Worm (Caenorhabditis elegans): ENCODE results near the gene ZK892.5.

Gene ZK892.5

DNA sequence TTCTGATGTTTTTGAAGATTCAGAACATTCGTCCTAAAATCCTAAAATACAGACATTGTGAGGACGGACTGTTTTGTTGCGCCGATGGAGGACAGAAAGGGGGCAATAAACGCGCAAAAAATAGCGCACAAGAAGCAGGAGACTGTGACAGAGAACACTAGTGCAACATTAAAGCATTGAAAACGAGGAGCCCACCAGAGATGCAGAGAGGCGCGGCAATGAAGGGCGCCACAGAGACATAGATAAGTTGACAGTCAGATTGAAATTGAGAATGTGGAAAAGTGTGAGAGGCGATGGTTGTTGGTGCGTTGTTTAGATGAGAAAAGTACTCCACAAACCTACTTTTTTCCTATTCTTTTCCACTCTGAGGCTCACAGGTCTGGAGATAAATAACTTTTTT, 33.0 kb upstream of the ZK892.5 start, which contains the start of gene aakg-5 (continued):
- TF ChIP-seq nhr-11 (tag; optimal IDR thresholded peaks at IDR 0.05) (peak; percentile 96), ceh-20 (GFP tag; IDR thresholded peaks at IDR 0.05) (peak; percentile 48; the same call in 1 of the 2 replicates), ama-1 (optimal IDR thresholded peaks at IDR 0.05) (no peak), ces-1 (GFP tag; optimal IDR thresholded peaks at IDR 0.05) (no peak), ztf-11 (tag; optimal IDR thresholded peaks at IDR 0.05) (no peak), spr-1 (tag; optimal IDR thresholded peaks at IDR 0.05) (peak; percentile 19), nhr-237 (tag; optimal IDR thresholded peaks at IDR 0.05) (no peak), dve-1 (tag; optimal IDR thresholded peaks at IDR 0.05; ENCODE audit: insufficient read depth) (peak; percentile 93), jun-1 (tag; optimal IDR thresholded peaks at IDR 0.05) (no peak), T20F7.1 (GFP tag; optimal IDR thresholded peaks at IDR 0.05) (peak; percentile 4), lin-1 (GFP tag; IDR thresholded peaks at IDR 0.05) (peak; percentile 71), pha-4 (GFP tag; IDR thresholded peaks at IDR 0.05) (peak; percentile 76), pha-4 (tag; optimal IDR thresholded peaks at IDR 0.05) (peak; percentile 80), lir-3 (tag; optimal IDR thresholded peaks at IDR 0.05) (no peak), lsy-2 (tag; optimal IDR thresholded peaks at IDR 0.05) (peak; percentile 25 to 82), nhr-76 (tag; optimal IDR thresholded peaks at IDR 0.05) (no peak), mdl-1 (tag; optimal IDR thresholded peaks at IDR 0.05) (peak; percentile 5 to 79), dmd-6 (GFP tag; IDR thresholded peaks at IDR 0.05) (peak; percentile 91), vab-7 (GFP tag; IDR thresholded peaks at IDR 0.05) (no peak), nhr-25 (tag; optimal IDR thresholded peaks at IDR 0.05; ENCODE audit: borderline replicate concordance, insufficient read depth) (peak; percentile 88), aha-1 (tag) (peak; percentile 99), Y75B8A.6 (GFP tag; IDR thresholded peaks at IDR 0.05) (0 out of 2 replicates have a peak, but pooled peaks have one; percentile 41), dmd-9 (GFP tag; IDR thresholded peaks at IDR 0.05) (no peak)

DNA sequence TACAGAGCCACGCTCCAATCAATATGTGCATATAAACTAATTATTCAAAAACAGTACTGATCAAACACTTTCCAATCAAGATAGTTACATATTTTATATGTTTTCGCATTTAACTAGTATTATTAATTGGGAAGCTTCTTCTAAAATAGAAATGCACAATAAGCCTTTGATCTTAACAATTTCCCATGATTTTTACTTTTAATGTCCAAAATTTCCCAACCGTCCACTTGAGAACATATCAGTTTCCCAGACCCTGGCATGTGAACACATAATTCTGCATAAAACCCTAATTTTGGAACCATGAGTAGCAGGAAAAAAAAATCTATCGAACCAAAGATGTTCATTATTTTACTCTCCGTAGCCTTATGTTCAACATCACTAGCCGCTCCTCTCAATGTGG, 31.6 kb upstream of the ZK892.5 start, which contains the start of gene R53.8:
Gene R53.8, plus strand, starts transcription at position 301 of the 400 bp plus-strand sequence.
- TF ChIP-seq D1046.2 (GFP tag; IDR thresholded peaks at IDR 0.05), result no peak

DNA sequence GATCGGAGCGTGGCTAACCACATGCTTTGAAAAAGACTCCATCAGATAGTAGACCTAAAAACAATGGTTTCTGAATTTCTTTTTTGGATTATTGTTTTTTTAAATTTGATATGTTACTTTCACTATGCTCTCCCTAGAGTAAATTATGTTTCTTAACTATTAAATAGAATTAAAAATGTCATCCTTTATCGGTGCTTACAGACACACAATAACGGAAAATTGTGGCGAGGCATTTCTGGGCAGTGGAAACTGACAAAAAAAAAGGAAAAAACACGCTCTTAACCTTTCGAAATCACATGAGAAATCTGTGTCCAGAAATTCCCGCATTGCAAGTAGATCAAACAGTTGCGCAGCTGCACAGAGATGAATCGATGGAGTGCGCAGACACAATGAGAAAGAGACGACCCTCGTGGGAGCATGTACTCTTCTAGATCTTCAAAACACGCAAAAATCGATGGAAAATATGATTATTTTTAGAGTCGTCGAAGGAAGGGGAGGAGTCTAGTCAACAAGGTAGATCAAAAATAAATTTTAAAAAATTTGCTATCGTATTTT, 27.9 kb upstream of the ZK892.5 start, which contains the start of gene ZK892.6:
Gene ZK892.6, minus strand, starts transcription at position 51 of the 555 bp plus-strand sequence.
- TF ChIP-seq nhr-28 (tag; optimal IDR thresholded peaks at IDR 0.05), result no peak
- TF ChIP-seq cey-2 (tag; optimal IDR thresholded peaks at IDR 0.05; ENCODE audit: borderline replicate concordance, insufficient read depth), result no peak
- no peak for TF ChIP-seq ztf-7 (tag; optimal IDR thresholded peaks at IDR 0.05)
- TF ChIP-seq F49E8.2 (tag; optimal IDR thresholded peaks at IDR 0.05; ENCODE audit: borderline replicate concordance), result no peak

DNA sequence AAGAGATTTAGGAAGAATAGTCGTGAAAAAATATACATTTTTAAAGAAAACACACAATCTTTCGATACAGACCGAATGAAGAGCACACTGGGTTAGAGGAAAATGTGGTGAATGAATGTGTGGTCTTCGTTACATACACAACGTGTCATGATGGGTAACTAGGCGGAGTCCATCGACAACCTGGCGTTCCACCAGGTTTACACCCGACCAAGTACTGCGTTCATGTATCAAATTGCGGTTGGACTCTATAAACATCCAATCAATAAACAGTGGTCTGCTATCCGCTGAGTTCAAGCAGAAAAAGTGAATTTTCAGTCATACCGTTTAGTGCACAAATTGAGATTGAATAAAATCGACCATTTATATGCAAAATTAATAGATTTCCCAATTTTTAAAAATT, 26.3 kb upstream of the ZK892.5 start, which contains the start of gene sdz-38:
Gene sdz-38, minus strand, starts transcription at position 101 of the 400 bp plus-strand sequence.
- TF ChIP-seq zfp-3 (GFP tag; conservative IDR thresholded peaks at IDR 0.05) (no peak), daf-16 (GFP tag; optimal IDR thresholded peaks at IDR 0.05) (no peak), daf-16 (tag; optimal IDR thresholded peaks at IDR 0.05) (no peak), ctbp-1 (GFP tag; IDR thresholded peaks at IDR 0.05) (no peak), madf-5 (GFP tag; IDR thresholded peaks at IDR 0.05) (no peak), hmg-1.1 (GFP tag; IDR thresholded peaks at IDR 0.05) (no peak), dmd-9 (GFP tag; IDR thresholded peaks at IDR 0.05) (no peak), unc-130 (GFP tag; optimal IDR thresholded peaks at IDR 0.05) (no peak), tra-1 (GFP tag; IDR thresholded peaks at IDR 0.05) (no peak), snpc-1.2 (GFP tag; IDR thresholded peaks at IDR 0.05) (no peak), set-16 (GFP tag; IDR thresholded peaks at IDR 0.05) (no peak), zag-1 (tag; optimal IDR thresholded peaks at IDR 0.05) (no peak), ceh-20 (GFP tag; IDR thresholded peaks at IDR 0.05) (no peak), ceh-82 (tag; optimal IDR thresholded peaks at IDR 0.05) (no peak), Y75B8A.6 (GFP tag; IDR thresholded peaks at IDR 0.05) (no peak), nhr-6 (tag; optimal IDR thresholded peaks at IDR 0.05) (no peak), zfp-2 (tag; optimal IDR thresholded peaks at IDR 0.05) (no peak), spr-1 (tag; optimal IDR thresholded peaks at IDR 0.05) (no peak), attf-4 (tag; optimal IDR thresholded peaks at IDR 0.05) (no peak)

All from whole organism, L4 larva.